Worm (Caenorhabditis elegans) whole organism, late embryonic: ENCODE results near the gene ZK287.9.

Experiments
- C08G9.2 ChIP-seq: sonication (generic microtip); optimal IDR thresholded peaks from 2 replicates; lab custom pipeline; 2016; ENCODE audit warnings: mild to moderate bottlenecking, missing genetic modification characterization, moderate library complexity, missing compliant biosample characterization
- F13H6.1 ChIP-seq: sonication (generic microtip); optimal IDR thresholded peaks from 2 replicates; lab custom pipeline; 2016; ENCODE audit warnings: missing genetic modification characterization, missing compliant biosample characterization
- K02D7.2 ChIP-seq: sonication (generic microtip); optimal IDR thresholded peaks from 2 replicates; lab custom pipeline; 2017; ENCODE audit warnings: mild to moderate bottlenecking, missing genetic modification characterization, missing compliant biosample characterization
- ahr-1 ChIP-seq: sonication (generic microtip); optimal IDR thresholded peaks from 2 replicates; lab custom pipeline; 2016; ENCODE audit warnings: missing genetic modification characterization, missing compliant biosample characterization
- ceh-14 ChIP-seq: sonication (generic microtip); optimal IDR thresholded peaks from 2 replicates; lab custom pipeline; 2016; ENCODE audit warnings: missing genotype, missing genetic modification characterization, missing compliant biosample characterization
- ceh-19 ChIP-seq: fragments of 200-800 bp; sonication (Bioruptor generic); optimal IDR thresholded peaks from 2 replicates; lab custom pipeline; 2018; ENCODE audit warnings: mild to moderate bottlenecking, missing genetic modification characterization, missing compliant biosample characterization
- ceh-2 ChIP-seq: sonication (generic microtip); optimal IDR thresholded peaks from 2 replicates; lab custom pipeline; 2016; ENCODE audit warnings: missing genotype, missing genetic modification characterization, missing compliant biosample characterization
- ceh-24 ChIP-seq: sonication (generic microtip); optimal IDR thresholded peaks from 2 replicates; lab custom pipeline; 2016; ENCODE audit warnings: mild to moderate bottlenecking, missing genetic modification characterization, missing compliant biosample characterization
- ceh-30 ChIP-seq: fragments of 150-350 bp; optimal IDR thresholded peaks from 2 replicates; lab custom pipeline; 2014; ENCODE audit warnings: missing biosample characterization, missing genetic modification characterization
- ceh-31 ChIP-seq: sonication (generic microtip); optimal IDR thresholded peaks from 2 replicates; lab custom pipeline; 2016; ENCODE audit warnings: missing genetic modification characterization, missing compliant biosample characterization
- ceh-45 ChIP-seq: fragments of 200-800 bp; sonication (Bioruptor generic); IDR thresholded peaks from 2 replicates; pipeline ENCODE4 v1.3.6; 2022; ENCODE audit warnings: missing genetic modification reagents, missing genetic modification characterization, missing compliant biosample characterization
- ceh-48 ChIP-seq: sonication (generic microtip); optimal IDR thresholded peaks from 2 replicates; lab custom pipeline; 2016; ENCODE audit warnings: missing genetic modification characterization, inconsistent platforms, missing compliant biosample characterization
- ceh-6 ChIP-seq: fragments of 200-800 bp; sonication (Bioruptor generic); optimal IDR thresholded peaks from 2 replicates; lab custom pipeline; 2018; ENCODE audit warnings: mild to moderate bottlenecking, missing genetic modification characterization, missing compliant biosample characterization
- ceh-9 ChIP-seq: sonication (generic microtip); optimal IDR thresholded peaks from 2 replicates; lab custom pipeline; 2016; ENCODE audit warnings: mild to moderate bottlenecking, missing genetic modification characterization, inconsistent platforms, missing compliant biosample characterization
- dmd-4 ChIP-seq: sonication (generic microtip); optimal IDR thresholded peaks from 2 replicates; lab custom pipeline; 2016; ENCODE audit warnings: borderline replicate concordance, missing genetic modification characterization, missing compliant biosample characterization
- dve-1 ChIP-seq: sonication (generic microtip); optimal IDR thresholded peaks from 2 replicates; lab custom pipeline; 2017; ENCODE audit warnings: antibody characterized with exemption, mild to moderate bottlenecking, missing genetic modification characterization, missing compliant biosample characterization
- eyg-1 ChIP-seq: sonication (generic microtip); optimal IDR thresholded peaks from 2 replicates; lab custom pipeline; 2016; ENCODE audit warnings: missing genotype, missing genetic modification characterization, missing compliant biosample characterization
- fax-1 ChIP-seq: sonication (generic microtip); optimal IDR thresholded peaks from 2 replicates; lab custom pipeline; 2016; ENCODE audit warnings: missing genotype, missing genetic modification characterization, missing compliant biosample characterization
- fkh-10 ChIP-seq: fragments of 150-350 bp; optimal IDR thresholded peaks from 2 replicates; lab custom pipeline; 2014; ENCODE audit warnings: missing biosample characterization, missing genetic modification reagents, missing genetic modification characterization
- gmeb-2 ChIP-seq: sonication (generic microtip); optimal IDR thresholded peaks from 2 replicates; lab custom pipeline; 2016; ENCODE audit warnings: missing genetic modification characterization, inconsistent platforms, missing compliant biosample characterization
- hlh-13 ChIP-seq: fragments of 200-800 bp; sonication (Bioruptor generic); optimal IDR thresholded peaks from 2 replicates; lab custom pipeline; 2018; ENCODE audit warnings: mild to moderate bottlenecking, missing genetic modification characterization, missing compliant biosample characterization
- hlh-30 ChIP-seq: sonication (generic microtip); optimal IDR thresholded peaks from 2 replicates; lab custom pipeline; 2017; ENCODE audit warnings: antibody characterized with exemption, missing genetic modification characterization, missing compliant biosample characterization; ENCODE audit not compliant: insufficient read depth
- hlh-6 ChIP-seq: sonication (generic microtip); optimal IDR thresholded peaks from 2 replicates; lab custom pipeline; 2016; ENCODE audit warnings: missing genotype, missing genetic modification characterization, missing compliant biosample characterization
- hlh-8 ChIP-seq: sonication (generic microtip); optimal IDR thresholded peaks from 2 replicates; lab custom pipeline; 2016; ENCODE audit warnings: missing genotype, missing genetic modification characterization, missing compliant biosample characterization
- lim-6 ChIP-seq: sonication (generic microtip); optimal IDR thresholded peaks from 2 replicates; lab custom pipeline; 2016; ENCODE audit warnings: missing genetic modification characterization, missing compliant biosample characterization
- lin-11 ChIP-seq: fragments of 200-800 bp; sonication (Bioruptor generic); optimal IDR thresholded peaks from 2 replicates; lab custom pipeline; 2018; ENCODE audit warnings: mild to moderate bottlenecking, missing genetic modification characterization, missing compliant biosample characterization
- mec-3 ChIP-seq: sonication (generic microtip); optimal IDR thresholded peaks from 2 replicates; lab custom pipeline; 2016; ENCODE audit warnings: borderline replicate concordance, missing genetic modification characterization, missing compliant biosample characterization
- nfya-1 ChIP-seq: sonication (generic microtip); optimal IDR thresholded peaks from 2 replicates; lab custom pipeline; 2017; ENCODE audit warnings: missing genetic modification characterization, mild to moderate bottlenecking, missing compliant biosample characterization, antibody characterized with exemption, moderate library complexity
- nhr-232 ChIP-seq: sonication (generic microtip); optimal IDR thresholded peaks from 2 replicates; lab custom pipeline; 2016; ENCODE audit warnings: missing genetic modification characterization, missing compliant biosample characterization
- pag-3 ChIP-seq: sonication (generic microtip); optimal IDR thresholded peaks from 2 replicates; lab custom pipeline; 2016; ENCODE audit warnings: missing compliant biosample characterization, missing genetic modification characterization, borderline replicate concordance
- pat-9 ChIP-seq: fragments of 200-800 bp; sonication (Bioruptor generic); optimal IDR thresholded peaks from 2 replicates; lab custom pipeline; 2018; ENCODE audit warnings: mild to moderate bottlenecking, missing genetic modification characterization, moderate library complexity, missing compliant biosample characterization
- pax-1 ChIP-seq: fragments of 150-350 bp; optimal IDR thresholded peaks from 2 replicates; lab custom pipeline; 2014; ENCODE audit warnings: missing biosample characterization, missing genetic modification characterization
- pros-1 ChIP-seq: fragments of 150-350 bp; optimal IDR thresholded peaks from 2 replicates; lab custom pipeline; 2014; ENCODE audit warnings: missing biosample characterization, missing genetic modification reagents, missing genetic modification characterization
- rnt-1 ChIP-seq: sonication (generic microtip); optimal IDR thresholded peaks from 2 replicates; lab custom pipeline; 2016; ENCODE audit warnings: missing genetic modification characterization, missing compliant biosample characterization
- sdc-2 ChIP-seq: sonication (generic microtip); optimal IDR thresholded peaks from 2 replicates; lab custom pipeline; 2016; ENCODE audit warnings: missing genotype, missing genetic modification characterization, missing compliant biosample characterization
- sox-4 ChIP-seq: sonication (generic microtip); optimal IDR thresholded peaks from 2 replicates; lab custom pipeline; 2017; ENCODE audit warnings: mild to moderate bottlenecking, missing genetic modification characterization, inconsistent platforms, missing compliant biosample characterization
- tbx-2 ChIP-seq: sonication (generic microtip); optimal IDR thresholded peaks from 2 replicates; lab custom pipeline; 2016; ENCODE audit warnings: missing genetic modification characterization, missing compliant biosample characterization
- ttx-3 ChIP-seq: sonication (generic microtip); optimal IDR thresholded peaks from 2 replicates; lab custom pipeline; 2016; ENCODE audit warnings: missing genetic modification reagents, missing genetic modification characterization, missing compliant biosample characterization
- unc-55 ChIP-seq: sonication (generic microtip); optimal IDR thresholded peaks from 2 replicates; lab custom pipeline; 2017; ENCODE audit warnings: missing biosample characterization, missing genetic modification reagents, missing genetic modification characterization
- unc-86 ChIP-seq: sonication (generic microtip); optimal IDR thresholded peaks from 2 replicates; lab custom pipeline; 2016; ENCODE audit warnings: missing genetic modification characterization, missing compliant biosample characterization
- ztf-16 ChIP-seq: sonication (generic microtip); optimal IDR thresholded peaks from 2 replicates; lab custom pipeline; 2017; ENCODE audit warnings: missing genetic modification characterization, missing compliant biosample characterization

ZK287.9 gene

ce11 chrV:9702755-9703154 is 23.6 kb downstream of the ZK287.9 start, which contains the start of gene xbx-6:
TSS of gene xbx-6 (plus strand) at chrV:9703055.
- TF ChIP-seq ztf-16 (tag; lab: Kevin White, UChicago) (no peak), pax-1 (no peak), sdc-2 (tag; lab: Kevin White, UChicago) (no peak)
- TF ChIP-seq, all 69 proteins: peak for 0

ce11 chrV:9703549-9703948 is 24.4 kb downstream of the ZK287.9 start:
- TF ChIP-seq ttx-3 (tag; lab: Kevin White, UChicago) (no peak), ztf-16 (tag; lab: Kevin White, UChicago) (no peak), tbx-2 (tag; lab: Kevin White, UChicago) (no peak), ceh-6 (GFP tag; lab: Kevin White, UChicago) (no peak), pat-9 (tag; lab: Kevin White, UChicago) (no peak), ceh-14 (tag; lab: Kevin White, UChicago) (no peak), pros-1 (tag; lab: Kevin White, UChicago) (no peak)

DNA sequence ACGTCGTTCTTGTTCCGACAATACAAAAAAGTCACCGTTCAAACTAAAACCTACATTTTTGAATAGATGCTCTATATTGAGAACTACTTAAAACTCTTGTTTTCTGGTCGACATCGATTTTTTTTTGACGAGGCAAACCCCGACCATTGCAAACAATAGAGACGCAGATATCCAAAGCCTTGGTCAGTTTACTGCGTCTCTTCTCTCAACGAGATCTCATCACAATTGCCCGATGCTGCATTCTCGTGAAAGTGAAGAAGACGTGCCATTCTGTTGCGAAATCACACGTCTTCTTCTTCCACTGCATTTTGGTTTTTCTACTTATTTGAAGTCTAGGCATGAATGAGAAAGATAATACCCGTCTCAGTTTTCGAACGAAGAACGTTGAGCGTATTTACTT is 25.2 kb downstream of the ZK287.9 start:
- no peak for TF ChIP-seq pag-3 (tag; lab: Kevin White, UChicago)
- no peak for TF ChIP-seq eyg-1 (tag; lab: Kevin White, UChicago)
- no peak for TF ChIP-seq K02D7.2 (tag; lab: Kevin White, UChicago)
- no peak for TF ChIP-seq ceh-2 (tag; lab: Kevin White, UChicago)
- TF ChIP-seq ceh-24, result no peak
- TF ChIP-seq dve-1 (tag; lab: Kevin White, UChicago), result no peak
- peak; percentile 43 for TF ChIP-seq nfya-1
- no peak for TF ChIP-seq hlh-30 (tag; lab: Kevin White, UChicago)
- peak; percentile 65 for TF ChIP-seq ceh-31 (tag; lab: Kevin White, UChicago)
- TF ChIP-seq ahr-1 (tag; lab: Kevin White, UChicago), result no peak
- no peak for TF ChIP-seq ztf-16 (tag; lab: Kevin White, UChicago)
- TF ChIP-seq ceh-14 (tag; lab: Kevin White, UChicago), result no peak
- no peak for TF ChIP-seq dmd-4 (tag; lab: Kevin White, UChicago)
- no peak for TF ChIP-seq mec-3 (tag; lab: Kevin White, UChicago)
- no peak for TF ChIP-seq ttx-3 (tag; lab: Kevin White, UChicago)
- no peak for TF ChIP-seq rnt-1 (tag; lab: Kevin White, UChicago)
- TF ChIP-seq ceh-45 (GFP tag; lab: Robert Waterston, UW), result no peak
- no peak for TF ChIP-seq lim-6 (tag; lab: Kevin White, UChicago)
- peak; percentile 76 for TF ChIP-seq ceh-48 (tag; lab: Kevin White, UChicago)
- peak; percentile 23 for TF ChIP-seq ceh-19 (GFP tag; lab: Kevin White, UChicago)
- no peak for TF ChIP-seq ceh-30 (tag; lab: Kevin White, UChicago)
- no peak for TF ChIP-seq fkh-10 (GFP tag; lab: Kevin White, UChicago)
- TF ChIP-seq gmeb-2 (tag; lab: Kevin White, UChicago), result no peak
- TF ChIP-seq unc-86 (tag; lab: Kevin White, UChicago), result no peak
- TF ChIP-seq C08G9.2 (tag; lab: Kevin White, UChicago), result no peak
- no peak for TF ChIP-seq ceh-9 (tag; lab: Kevin White, UChicago)
- peak; percentile 36 for TF ChIP-seq unc-55
- TF ChIP-seq hlh-8 (tag; lab: Kevin White, UChicago), result no peak
- no peak for TF ChIP-seq sox-4 (tag; lab: Kevin White, UChicago)
- TF ChIP-seq hlh-13 (GFP tag; lab: Kevin White, UChicago), result no peak

DNA sequence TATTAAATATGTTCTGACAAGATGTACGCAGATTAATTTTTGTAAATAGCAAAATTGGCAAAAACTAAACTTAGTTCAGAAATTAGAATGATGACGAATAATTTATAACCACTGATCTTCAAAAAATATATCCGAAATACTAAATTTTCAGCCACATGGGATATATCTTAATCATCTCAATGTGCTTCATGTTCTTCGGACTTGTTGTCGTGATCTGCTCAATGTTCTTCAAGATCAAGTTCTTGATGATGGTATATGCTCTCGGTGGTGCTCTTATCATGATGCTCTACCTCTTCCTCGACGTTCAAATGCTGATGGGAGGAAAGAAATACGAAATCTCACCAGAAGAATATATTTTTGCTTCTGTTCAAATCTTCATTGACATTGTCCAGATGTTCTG is 27.4 kb downstream of the ZK287.9 start:
- TF ChIP-seq sdc-2 (tag; lab: Kevin White, UChicago) (no peak), nhr-232 (tag; lab: Kevin White, UChicago) (no peak), sox-4 (tag; lab: Kevin White, UChicago) (no peak), ceh-31 (tag; lab: Kevin White, UChicago) (no peak), hlh-6 (tag; lab: Kevin White, UChicago) (no peak), ceh-48 (tag; lab: Kevin White, UChicago) (no peak), C08G9.2 (tag; lab: Kevin White, UChicago) (no peak), ceh-30 (tag; lab: Kevin White, UChicago) (no peak), ceh-6 (GFP tag; lab: Kevin White, UChicago) (no peak), fax-1 (tag; lab: Kevin White, UChicago) (no peak), pros-1 (tag; lab: Kevin White, UChicago) (no peak), ceh-24 (no peak), F13H6.1 (tag; lab: Kevin White, UChicago) (no peak), hlh-13 (GFP tag; lab: Kevin White, UChicago) (no peak), ceh-14 (tag; lab: Kevin White, UChicago) (no peak), lin-11 (tag; lab: Kevin White, UChicago) (no peak), dve-1 (tag; lab: Kevin White, UChicago) (no peak)
